Worm (Caenorhabditis elegans) whole organism, dauer: ENCODE results near the gene tre-3.

ENCODE experiments used
- unc-62 ChIP-seq: sonication (generic microtip); optimal IDR thresholded peaks from 2 replicates; lab custom pipeline; 2017; ENCODE audit warnings: missing biosample characterization, missing genetic modification reagents, missing genetic modification characterization

The tre-3 gene

DNA sequence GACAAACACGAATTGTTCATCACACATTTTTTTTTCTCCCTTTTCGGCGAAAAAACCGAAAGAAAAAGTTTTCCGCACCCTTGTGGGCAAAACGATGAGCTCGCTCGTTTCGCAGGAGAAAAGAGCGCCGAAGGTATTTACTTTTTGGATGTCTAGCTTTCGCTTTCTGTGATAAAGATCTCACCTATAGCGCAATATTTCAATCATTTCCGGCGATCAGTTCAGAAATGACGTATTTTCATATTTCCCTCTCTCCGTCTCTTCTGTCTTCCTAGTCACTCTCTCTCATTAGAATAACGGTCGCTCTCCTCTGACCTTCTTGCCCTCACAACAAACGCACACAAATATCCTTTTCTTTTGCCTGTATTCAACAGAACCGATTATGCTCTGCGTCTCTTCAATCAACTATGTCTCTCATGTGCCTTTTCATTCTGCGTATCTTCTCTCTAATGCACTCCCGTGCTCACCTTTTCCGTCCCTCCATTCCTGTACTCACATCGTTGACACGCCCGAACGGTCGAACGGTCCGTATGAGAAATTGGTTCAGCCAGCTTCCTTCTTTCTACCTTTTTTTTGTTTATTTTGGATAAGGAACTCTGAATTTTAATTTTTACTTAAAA lies 41.8 kb downstream of the tre-3 start:
- no peak for TF ChIP-seq unc-62 (GFP tag; lab: Kevin White, UChicago)

DNA sequence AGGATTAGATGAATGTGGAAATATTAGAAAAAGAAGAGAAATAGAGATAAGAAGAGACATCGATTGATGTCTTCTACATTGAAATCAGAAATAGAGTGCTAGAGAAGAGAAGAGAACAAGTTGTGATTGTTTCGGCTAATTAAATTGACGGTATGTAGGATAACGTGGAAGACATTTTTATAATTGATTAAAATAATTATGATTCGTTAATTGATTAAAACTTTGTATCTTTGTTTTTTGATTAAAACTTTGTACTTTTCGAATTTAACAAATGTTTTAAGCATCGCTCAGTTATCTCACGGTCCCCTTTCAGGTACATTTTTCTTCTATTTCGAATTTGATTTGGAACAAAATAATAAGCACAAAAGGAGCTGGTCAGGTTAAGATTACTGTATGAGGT lies 43.2 kb downstream of the tre-3 start, which contains the start of gene lgc-44:
Gene lgc-44, minus strand, starts transcription at position 101 of the 400 bp plus-strand sequence.
- TF ChIP-seq unc-62 (GFP tag; lab: Kevin White, UChicago), result no peak

- no peak for TF ChIP-seq unc-62 (GFP tag; lab: Kevin White, UChicago)
Observed at ce11 chrV:11667176-11667575, 48.5 kb downstream of the tre-3 start, which contains the start of gene F46F3.3. TSS of gene F46F3.3 (plus strand) at chrV:11667476.

DNA sequence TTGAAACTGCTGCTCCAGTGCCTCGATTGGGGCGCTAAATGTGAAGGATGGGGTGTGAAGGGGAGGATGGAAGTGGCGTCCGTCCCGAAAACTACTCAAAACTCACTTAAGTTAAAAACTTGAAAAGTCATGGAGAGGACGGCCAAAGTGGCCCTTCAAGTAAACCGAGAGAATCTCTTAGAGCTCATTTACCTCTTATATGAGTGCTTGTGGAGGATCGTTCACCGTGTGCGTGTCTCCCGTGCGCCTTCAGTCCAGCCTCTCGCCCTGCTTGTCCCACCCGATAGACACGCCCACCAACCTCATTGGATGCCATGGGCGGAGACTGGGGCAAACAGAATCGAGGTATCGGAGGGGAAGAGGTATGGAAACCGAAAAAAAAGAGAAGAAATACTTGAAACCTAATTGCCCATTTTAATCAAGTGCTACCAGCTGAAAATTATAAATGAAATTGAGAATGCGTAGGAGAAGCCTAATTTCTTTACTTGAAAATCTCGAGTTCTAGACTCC lies 50.8 kb downstream of the tre-3 start, which contains the start of gene ceh-27:
Gene ceh-27, minus strand, starts transcription at position 228 of the 510 bp plus-strand sequence.
- no peak for TF ChIP-seq unc-62 (GFP tag; lab: Kevin White, UChicago)

ce11 chrV:11660566-11660965 lies 55.1 kb downstream of the tre-3 start:
- no peak for TF ChIP-seq unc-62 (GFP tag; lab: Kevin White, UChicago)
